Fruit fly (Drosophila melanogaster) Kc167 (cell line): Measurements from ENCODE around the gene CG7149.

Source experiments
- Myc ChIP-seq: fragments of >200 bp; optimal IDR thresholded peaks from 2 replicates; lab custom pipeline; 2017; ENCODE audit warnings: missing external identifiers
- Sin3A ChIP-seq: fragments of >200 bp; optimal IDR thresholded peaks from 2 replicates; lab custom pipeline; 2018; ENCODE audit warnings: missing external identifiers
- h ChIP-seq: fragments of >200 bp; optimal IDR thresholded peaks from 3 replicates; lab custom pipeline; 2018; ENCODE audit warnings: missing external identifiers
- insv ChIP-seq: fragments of >200 bp; optimal IDR thresholded peaks from 3 replicates; lab custom pipeline; 2018; ENCODE audit warnings: missing external identifiers
- psq ChIP-seq: fragments of >200 bp; optimal IDR thresholded peaks from 2 replicates; lab custom pipeline; 2017; ENCODE audit warnings: missing external identifiers
- ttk ChIP-seq: sonication (Bioruptor generic); optimal IDR thresholded peaks from 2 replicates; lab custom pipeline; 2017; ENCODE audit warnings: missing external identifiers

Gene CG7149

dm6 chr2L:7794689-7795475, 4.5 kb upstream of the CG7149 start:
- TF ChIP-seq insv (lab: Kevin White, UChicago): no peak
- no peak for TF ChIP-seq Myc (lab: Kevin White, UChicago)
- no peak for TF ChIP-seq ttk
- TF ChIP-seq psq (lab: Kevin White, UChicago): no peak
- TF ChIP-seq h (lab: Kevin White, UChicago): no peak
- no peak for TF ChIP-seq Sin3A (lab: Kevin White, UChicago)

- TF ChIP-seq insv (lab: Kevin White, UChicago) (no peak), Sin3A (lab: Kevin White, UChicago) (no peak), Myc (lab: Kevin White, UChicago) (no peak), ttk (no peak), psq (lab: Kevin White, UChicago) (no peak), h (lab: Kevin White, UChicago) (no peak)
These were observed 990 bp upstream of the CG7149 start for dm6 chr2L:7791356-7791738.

dm6 chr2L:7790081-7790447, 293 bp downstream of the CG7149 start:
- TF ChIP-seq Myc (lab: Kevin White, UChicago): no peak
- TF ChIP-seq ttk: no peak
- no peak for TF ChIP-seq psq (lab: Kevin White, UChicago)
- TF ChIP-seq insv (lab: Kevin White, UChicago): no peak

- TF ChIP-seq insv (lab: Kevin White, UChicago) (no peak), h (lab: Kevin White, UChicago) (no peak), ttk (no peak), Sin3A (lab: Kevin White, UChicago) (no peak)
These were observed 1.3 kb downstream of the CG7149 start for dm6 chr2L:7788952-7789466.

- TF ChIP-seq ttk (no peak), h (lab: Kevin White, UChicago) (no peak), Sin3A (lab: Kevin White, UChicago) (no peak), insv (lab: Kevin White, UChicago) (no peak), psq (lab: Kevin White, UChicago) (no peak), Myc (lab: Kevin White, UChicago) (no peak)
These were observed 7.5 kb downstream of the CG7149 start, which contains the start of gene Brd7-9 for dm6 chr2L:7782788-7783401. Brd7-9 (plus strand) TSS chr2L:7782865.

dm6 chr2L:7781165-7781564, 9.2 kb downstream of the CG7149 start, which contains the start of gene CG7164:
CG7164 (plus strand) TSS chr2L:7781465.
- TF ChIP-seq insv (lab: Kevin White, UChicago) (no peak), h (lab: Kevin White, UChicago) (no peak), ttk (no peak), Sin3A (lab: Kevin White, UChicago) (no peak), Myc (lab: Kevin White, UChicago) (no peak), psq (lab: Kevin White, UChicago) (no peak)

dm6 chr2L:7779785-7780184, 10.6 kb downstream of the CG7149 start, which contains the start of gene Uro:
Uro (plus strand) TSS chr2L:7780085.
- TF ChIP-seq insv (lab: Kevin White, UChicago) (no peak), psq (lab: Kevin White, UChicago) (no peak), Myc (lab: Kevin White, UChicago) (no peak), h (lab: Kevin White, UChicago) (no peak), ttk (no peak), Sin3A (lab: Kevin White, UChicago) (no peak)

dm6 chr2L:7777979-7778692, 12.2 kb downstream of the CG7149 start, which contains the start of gene CG7179:
CG7179 (minus strand) TSS chr2L:7778029.
- no peak for TF ChIP-seq insv (lab: Kevin White, UChicago)
- TF ChIP-seq h (lab: Kevin White, UChicago): no peak
- TF ChIP-seq Myc (lab: Kevin White, UChicago): no peak
- TF ChIP-seq psq (lab: Kevin White, UChicago): no peak
- no peak for TF ChIP-seq ttk
- TF ChIP-seq Sin3A (lab: Kevin White, UChicago): no peak

- TF ChIP-seq Sin3A (lab: Kevin White, UChicago): no peak
- TF ChIP-seq insv (lab: Kevin White, UChicago): no peak
- no peak for TF ChIP-seq h (lab: Kevin White, UChicago)
- no peak for TF ChIP-seq ttk
- TF ChIP-seq Myc (lab: Kevin White, UChicago): no peak
- no peak for TF ChIP-seq psq (lab: Kevin White, UChicago)
These were observed 15.1 kb downstream of the CG7149 start for dm6 chr2L:7775260-7775659.

dm6 chr2L:7771891-7772290, 18.5 kb downstream of the CG7149 start:
- TF ChIP-seq Myc (lab: Kevin White, UChicago): no peak
- TF ChIP-seq insv (lab: Kevin White, UChicago): no peak
- no peak for TF ChIP-seq psq (lab: Kevin White, UChicago)

dm6 chr2L:7767328-7767727, 23.0 kb downstream of the CG7149 start, which contains the start of gene CG7191:
CG7191 (plus strand) TSS chr2L:7767628.
- TF ChIP-seq h (lab: Kevin White, UChicago) (no peak), Sin3A (lab: Kevin White, UChicago) (no peak), psq (lab: Kevin White, UChicago) (no peak), ttk (no peak), insv (lab: Kevin White, UChicago) (no peak), Myc (lab: Kevin White, UChicago) (no peak)
